Worm (Caenorhabditis elegans): Measurements from ENCODE around the gene ran-5.

The ran-5 gene

ce11 chrII:6047639-6048159, at the start of gene ran-5, which contains the start of gene R12C12.6:
Gene ran-5, plus strand, starts transcription at chrII:6048109.
Gene R12C12.6, minus strand, starts transcription at chrII:6047867.
- peak; percentile 89 for TF ChIP-seq unc-55 (GFP tag; optimal IDR thresholded peaks at IDR 0.05)
- peak in 1 of 2 experiments; percentile 32 for TF ChIP-seq mdl-1 (tag; optimal IDR thresholded peaks at IDR 0.05)
- peak; percentile 76 for TF ChIP-seq nhr-6 (tag; optimal IDR thresholded peaks at IDR 0.05)
- TF ChIP-seq lin-13 (GFP tag; optimal IDR thresholded peaks at IDR 0.05), result peak; percentile 75
- no peak for TF ChIP-seq Y55F3AM.14 (GFP tag; optimal IDR thresholded peaks at IDR 0.05)
- TF ChIP-seq nhr-77 (tag; optimal IDR thresholded peaks at IDR 0.05), result no peak
- no peak for TF ChIP-seq mbf-1 (tag; optimal IDR thresholded peaks at IDR 0.05)
- peak; percentile 93 for TF ChIP-seq sma-9 (GFP tag; optimal IDR thresholded peaks at IDR 0.05)
- TF ChIP-seq sma-9 (tag; optimal IDR thresholded peaks at IDR 0.05), result no peak
- TF ChIP-seq ztf-4 (tag; optimal IDR thresholded peaks at IDR 0.05), result peak; percentile 60
- TF ChIP-seq crh-2 (tag; optimal IDR thresholded peaks at IDR 0.05), result peak; percentile 84
- TF ChIP-seq zag-1 (tag; optimal IDR thresholded peaks at IDR 0.05), result no peak
- TF ChIP-seq snpc-4 (tag; optimal IDR thresholded peaks at IDR 0.05), result peak; percentile 53
- peak; percentile 85 for TF ChIP-seq nhr-25 (tag; optimal IDR thresholded peaks at IDR 0.05)
- TF ChIP-seq mab-5 (tag; optimal IDR thresholded peaks at IDR 0.05), result peak; percentile 83
- peak; percentile 71 for TF ChIP-seq fos-1 (tag; optimal IDR thresholded peaks at IDR 0.05)
- peak; percentile 64 for TF ChIP-seq ama-1 (optimal IDR thresholded peaks at IDR 0.05)
- TF ChIP-seq nhr-129 (tag; optimal IDR thresholded peaks at IDR 0.05), result peak; percentile 67
- TF ChIP-seq R02D3.7 (tag; optimal IDR thresholded peaks at IDR 0.05), result peak; percentile 37
- peak; percentile 27 for TF ChIP-seq blmp-1 (tag; optimal IDR thresholded peaks at IDR 0.05; ENCODE audit: insufficient read depth)
- peak; percentile 87 to 93 for TF ChIP-seq lsy-2 (tag; optimal IDR thresholded peaks at IDR 0.05)
- TF ChIP-seq nhr-10 (tag; optimal IDR thresholded peaks at IDR 0.05), result peak; percentile 50
- peak; percentile 91 for TF ChIP-seq C34F6.9 (tag; optimal IDR thresholded peaks at IDR 0.05)
- no peak for TF ChIP-seq ztf-11 (tag; optimal IDR thresholded peaks at IDR 0.05)
- TF ChIP-seq ceh-16 (tag; optimal IDR thresholded peaks at IDR 0.05), result peak; percentile 70
- no peak for TF ChIP-seq elt-1 (tag; optimal IDR thresholded peaks at IDR 0.05)
- TF ChIP-seq gmeb-1 (tag; optimal IDR thresholded peaks at IDR 0.05), result peak; percentile 89
- TF ChIP-seq nhr-237 (tag; optimal IDR thresholded peaks at IDR 0.05), result no peak
- TF ChIP-seq egl-27 (tag; optimal IDR thresholded peaks at IDR 0.05), result peak; percentile 71
- peak; percentile 5 for TF ChIP-seq unc-62 (GFP tag; optimal IDR thresholded peaks at IDR 0.05)
- TF ChIP-seq lin-11 (tag; optimal IDR thresholded peaks at IDR 0.05), result peak; percentile 22
- no peak for TF ChIP-seq nhr-12 (tag; optimal IDR thresholded peaks at IDR 0.05)
- TF ChIP-seq F13H6.1 (tag; optimal IDR thresholded peaks at IDR 0.05), result peak; percentile 83
- TF ChIP-seq sem-4 (tag; optimal IDR thresholded peaks at IDR 0.05), result peak; percentile 70
- TF ChIP-seq ztf-1 (GFP tag; conservative IDR thresholded peaks at IDR 0.05), result no peak
- peak; percentile 74 for TF ChIP-seq nhr-21 (tag; optimal IDR thresholded peaks at IDR 0.05)
- TF ChIP-seq sma-3 (GFP tag; optimal IDR thresholded peaks at IDR 0.05), result peak; percentile 76

DNA sequence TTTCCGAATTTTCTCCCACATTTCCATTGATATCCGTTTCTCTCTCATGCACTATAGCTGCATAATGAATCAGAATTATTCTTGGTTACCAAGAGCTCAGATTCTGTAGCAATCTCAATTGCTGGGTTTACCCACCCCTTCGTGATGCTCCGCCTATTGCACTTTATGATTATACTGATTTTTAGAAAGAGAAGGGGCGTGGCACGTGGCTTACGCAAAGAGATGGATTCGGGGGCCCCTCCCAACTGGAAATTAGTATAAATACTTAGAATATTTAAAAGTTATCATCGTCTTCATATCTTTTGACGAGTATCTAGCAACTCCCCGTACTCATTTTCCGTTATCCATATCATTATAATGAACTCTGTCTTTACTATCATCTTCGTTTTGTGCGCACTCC, 47.8 kb upstream of the ran-5 start, which contains the start of gene ins-6:
Gene ins-6 (plus strand): TSS at position 301 of the 400 bp plus-strand sequence.
- TF ChIP-seq blmp-1 (tag; optimal IDR thresholded peaks at IDR 0.05; ENCODE audit: insufficient read depth), result no peak
- no peak for TF ChIP-seq lin-13 (GFP tag; optimal IDR thresholded peaks at IDR 0.05)
- TF ChIP-seq C34F6.9 (tag; optimal IDR thresholded peaks at IDR 0.05), result no peak
- no peak for TF ChIP-seq unc-62 (GFP tag; optimal IDR thresholded peaks at IDR 0.05)
- no peak for TF ChIP-seq snpc-4 (tag; optimal IDR thresholded peaks at IDR 0.05)
- TF ChIP-seq zag-1 (tag; optimal IDR thresholded peaks at IDR 0.05), result no peak
- TF ChIP-seq nhr-6 (tag; optimal IDR thresholded peaks at IDR 0.05), result no peak
- TF ChIP-seq nhr-23 (tag; optimal IDR thresholded peaks at IDR 0.05), result no peak
- no peak for TF ChIP-seq ztf-1 (GFP tag; conservative IDR thresholded peaks at IDR 0.05)
- TF ChIP-seq nhr-237 (tag; optimal IDR thresholded peaks at IDR 0.05), result no peak
- no peak for TF ChIP-seq ztf-11 (tag; optimal IDR thresholded peaks at IDR 0.05)
- TF ChIP-seq crh-2 (tag; optimal IDR thresholded peaks at IDR 0.05), result no peak
- no peak for TF ChIP-seq ceh-82 (tag; optimal IDR thresholded peaks at IDR 0.05)
- no peak for TF ChIP-seq elt-3 (tag; optimal IDR thresholded peaks at IDR 0.05)
- TF ChIP-seq nhr-11 (tag; optimal IDR thresholded peaks at IDR 0.05), result no peak
- TF ChIP-seq egl-27 (tag; optimal IDR thresholded peaks at IDR 0.05), result no peak
- no peak for TF ChIP-seq nhr-21 (tag; optimal IDR thresholded peaks at IDR 0.05)
- TF ChIP-seq ceh-16 (tag; optimal IDR thresholded peaks at IDR 0.05), result no peak

Data from whole organism, L2 larva.